Fruit fly (Drosophila melanogaster): ENCODE data around the gene CG7029.

DNA sequence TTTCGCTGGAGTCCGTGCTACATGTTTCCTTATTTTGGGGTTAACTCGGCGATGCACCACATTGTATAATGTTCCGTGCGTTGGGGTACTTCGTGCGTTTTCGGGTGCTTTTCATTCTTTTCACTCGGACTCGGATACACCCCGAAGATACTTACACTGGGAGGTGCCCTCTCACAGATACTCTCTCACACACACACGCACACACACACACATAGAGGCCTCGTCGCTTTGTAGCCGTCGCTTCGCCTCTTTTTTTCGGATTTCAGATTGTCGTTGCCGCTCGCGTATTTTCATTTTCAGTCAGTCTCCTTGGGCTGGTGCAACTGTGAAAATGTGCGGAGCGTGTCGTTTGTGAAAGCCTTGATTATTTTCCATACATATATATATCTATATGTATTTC, 30.7 kb downstream of the CG7029 start:
- TF ChIP-seq CG8478 (optimal IDR thresholded peaks at IDR 0.05) (no peak), CTCF (optimal IDR thresholded peaks at IDR 0.05) (no peak)

All from S2 (cell line).